Worm (Caenorhabditis elegans): Measurements from ENCODE around the gene Y73B6BL.29.
"Not testable (repeated sequence)": the region's sequence is repeated elsewhere in the genome, so short reads cannot be mapped to it uniquely, and the experiment has no call there.

Y73B6BL.29 gene

DNA sequence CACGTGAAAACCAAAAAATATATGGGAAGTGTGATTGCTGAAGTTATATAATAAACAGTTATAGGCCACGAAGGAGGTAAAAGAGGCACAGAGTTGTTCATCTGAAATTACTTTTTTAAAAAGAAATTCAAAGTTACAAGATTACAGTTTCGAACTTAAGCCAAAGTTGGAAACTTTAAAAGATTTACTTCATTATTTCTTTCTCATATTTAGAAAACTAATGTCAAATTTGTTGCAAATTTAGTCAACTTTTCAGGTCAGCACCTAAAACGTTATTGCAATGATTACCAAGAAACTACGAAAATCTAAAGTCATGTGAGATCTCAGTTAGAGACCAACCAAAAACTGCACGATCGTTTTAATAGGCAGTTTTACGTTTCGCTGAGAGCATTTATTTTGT is 18.1 kb upstream of the Y73B6BL.29 start, which contains the start of gene srv-25:
TSS of gene srv-25 (minus strand) at position 101 of the 400 bp plus-strand sequence.
- TF ChIP-seq cog-1 (tag; optimal IDR thresholded peaks at IDR 0.05): no peak
- no peak for TF ChIP-seq ztf-23 (GFP tag; IDR thresholded peaks at IDR 0.05)
- TF ChIP-seq ref-1 (GFP tag; conservative IDR thresholded peaks at IDR 0.05): no peak
- no peak for TF ChIP-seq med-1 (GFP tag; optimal IDR thresholded peaks at IDR 0.05; ENCODE audit: insufficient read depth)
- no peak for TF ChIP-seq flt-1 (GFP tag; IDR thresholded peaks at IDR 0.05)

DNA sequence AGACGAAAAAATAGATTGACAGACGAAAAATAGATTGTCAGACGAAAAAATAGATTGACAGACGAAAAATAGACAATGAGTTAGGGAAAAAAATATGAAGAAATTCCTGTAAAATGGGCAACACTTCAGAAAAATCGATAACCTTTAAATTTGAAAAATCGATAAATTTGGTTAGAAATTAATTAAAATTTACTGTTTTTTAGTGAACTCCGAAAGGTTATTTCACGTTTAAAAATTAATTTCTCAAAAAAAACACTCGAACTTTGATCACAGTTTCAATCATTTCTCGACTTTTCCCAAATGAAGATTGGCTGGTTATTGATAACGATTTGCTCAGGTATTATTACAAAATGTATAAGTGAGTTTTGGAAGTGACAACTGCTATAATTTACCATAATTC is 14.3 kb upstream of the Y73B6BL.29 start, which contains the start of gene csp-2:
TSS of gene csp-2 (plus strand) at position 301 of the 400 bp plus-strand sequence.
- TF ChIP-seq T22C8.4 (GFP tag; IDR thresholded peaks at IDR 0.05): no peak
- TF ChIP-seq flt-1 (GFP tag; IDR thresholded peaks at IDR 0.05): no peak
- TF ChIP-seq ztf-29 (GFP tag; IDR thresholded peaks at IDR 0.05): no peak
- no peak for TF ChIP-seq klf-2 (GFP tag; conservative IDR thresholded peaks at IDR 0.05)
- no peak for TF ChIP-seq tab-1 (GFP tag; IDR thresholded peaks at IDR 0.05)
- TF ChIP-seq med-1 (GFP tag; optimal IDR thresholded peaks at IDR 0.05; ENCODE audit: insufficient read depth): no peak
- TF ChIP-seq ztf-23 (GFP tag; IDR thresholded peaks at IDR 0.05): no peak
- no peak for TF ChIP-seq cog-1 (tag; optimal IDR thresholded peaks at IDR 0.05)
- no peak for TF ChIP-seq ref-1 (GFP tag; conservative IDR thresholded peaks at IDR 0.05)

DNA sequence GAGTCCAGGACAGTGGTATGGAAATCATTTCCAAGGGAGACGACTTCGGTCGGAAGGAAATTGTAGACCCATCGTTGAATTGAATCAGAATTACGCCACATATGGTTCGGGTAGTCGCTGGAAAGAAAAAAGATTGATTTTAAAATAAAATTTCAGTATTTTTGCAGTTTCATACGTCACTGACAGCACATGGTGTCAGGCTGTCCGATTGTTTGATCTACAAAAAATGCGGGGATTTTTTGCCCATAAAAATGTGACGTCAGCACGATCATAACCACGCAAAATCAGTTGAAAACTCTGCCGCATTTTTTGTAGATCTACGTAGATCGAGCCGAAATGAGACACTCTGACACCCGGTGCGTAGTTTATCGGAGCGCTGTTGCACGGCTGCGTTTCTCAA is 4.4 kb upstream of the Y73B6BL.29 start, which contains the start of gene Y73B6BL.12:
TSS of gene Y73B6BL.12 (minus strand) at position 101 of the 400 bp plus-strand sequence.
- not testable (repeated sequence) for TF ChIP-seq cog-1 (tag; optimal IDR thresholded peaks at IDR 0.05); T22C8.4 (GFP tag; IDR thresholded peaks at IDR 0.05); klf-2 (GFP tag; conservative IDR thresholded peaks at IDR 0.05)

DNA sequence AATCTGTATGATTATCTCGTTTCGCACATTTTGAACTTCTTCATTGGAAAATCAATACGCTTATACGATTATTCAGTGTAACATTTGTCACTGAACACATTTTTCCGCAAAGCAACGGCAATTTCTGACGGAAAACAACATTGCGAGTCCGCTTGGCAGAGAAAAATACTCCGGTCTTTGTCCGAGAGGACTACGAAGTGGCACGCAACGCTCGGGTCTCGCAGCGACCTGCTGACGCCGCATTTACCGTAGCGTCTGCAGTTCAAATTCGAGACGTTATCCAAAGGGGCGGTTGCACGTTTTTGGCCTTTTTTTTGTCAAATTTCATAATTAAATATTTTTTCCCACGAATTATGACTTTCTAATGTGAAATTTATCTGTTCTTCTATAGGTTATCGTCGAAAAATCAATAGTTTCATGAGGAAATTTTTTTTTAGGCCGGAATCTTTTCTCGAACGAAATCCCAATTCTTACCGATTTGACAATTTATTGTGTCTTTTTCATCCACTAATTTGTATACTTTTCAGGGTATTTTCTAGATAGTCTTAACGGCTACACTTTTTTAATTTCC is 2.0 kb downstream of the Y73B6BL.29 start, which contains the start of gene sqd-1:
TSS of gene sqd-1 (plus strand) at position 521 of the 571 bp plus-strand sequence.
- TF ChIP-seq ztf-23 (GFP tag; IDR thresholded peaks at IDR 0.05) (peak; percentile 85), klf-2 (GFP tag; conservative IDR thresholded peaks at IDR 0.05) (no peak), T22C8.4 (GFP tag; IDR thresholded peaks at IDR 0.05) (no peak), tab-1 (GFP tag; IDR thresholded peaks at IDR 0.05) (no peak), ref-1 (GFP tag; conservative IDR thresholded peaks at IDR 0.05) (no peak), med-1 (GFP tag; optimal IDR thresholded peaks at IDR 0.05; ENCODE audit: insufficient read depth) (no peak), ztf-29 (GFP tag; IDR thresholded peaks at IDR 0.05) (no peak), flt-1 (GFP tag; IDR thresholded peaks at IDR 0.05) (peak; percentile 78), cog-1 (tag; optimal IDR thresholded peaks at IDR 0.05) (peak; percentile 60)

DNA sequence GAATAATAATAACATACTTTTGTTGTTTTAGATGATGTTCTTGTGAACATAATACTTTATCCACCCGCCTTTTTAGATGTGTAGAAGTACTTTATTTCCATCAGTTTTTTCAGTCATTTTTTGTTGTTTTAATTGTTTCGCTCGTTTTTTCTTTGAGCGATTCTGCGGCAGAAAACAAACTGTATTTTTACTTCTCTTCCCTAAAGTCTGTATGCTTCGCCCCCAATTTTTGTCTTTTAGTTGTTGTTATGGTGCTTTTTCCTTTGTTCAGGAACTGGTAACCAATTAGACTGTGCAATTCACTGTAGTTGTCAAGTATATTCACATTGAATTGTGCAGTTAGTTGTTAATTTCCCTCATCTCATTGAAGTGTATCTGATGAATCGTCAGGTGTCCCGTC is 4.0 kb downstream of the Y73B6BL.29 start:
- TF ChIP-seq ztf-29 (GFP tag; IDR thresholded peaks at IDR 0.05) (no peak), ref-1 (GFP tag; conservative IDR thresholded peaks at IDR 0.05) (no peak), tab-1 (GFP tag; IDR thresholded peaks at IDR 0.05) (no peak), ztf-23 (GFP tag; IDR thresholded peaks at IDR 0.05) (no peak), flt-1 (GFP tag; IDR thresholded peaks at IDR 0.05) (no peak), med-1 (GFP tag; optimal IDR thresholded peaks at IDR 0.05; ENCODE audit: insufficient read depth) (no peak), T22C8.4 (GFP tag; IDR thresholded peaks at IDR 0.05) (no peak), klf-2 (GFP tag; conservative IDR thresholded peaks at IDR 0.05) (no peak), cog-1 (tag; optimal IDR thresholded peaks at IDR 0.05) (no peak)

DNA sequence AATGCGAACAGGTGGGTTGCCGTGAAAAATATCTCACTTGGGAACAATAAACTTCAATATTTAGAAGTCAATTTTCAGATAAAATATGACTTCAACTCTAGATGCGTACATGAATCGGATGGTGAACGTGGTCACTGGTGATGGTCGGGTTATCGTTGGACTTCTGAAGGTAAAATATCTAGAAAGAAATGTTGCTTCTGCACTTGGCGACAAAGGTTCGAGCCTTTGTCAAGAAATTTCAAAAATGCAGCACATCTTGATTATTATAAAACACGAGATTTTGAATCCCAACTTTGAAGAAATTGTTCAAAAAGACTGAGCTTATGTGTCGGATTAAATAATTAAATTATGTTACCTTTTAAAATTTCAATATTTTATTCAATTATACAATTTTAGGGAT is 4.7 kb downstream of the Y73B6BL.29 start, which contains the start of gene lsm-8:
TSS of gene lsm-8 (plus strand) at position 79 of the 400 bp plus-strand sequence.
- TF ChIP-seq ref-1 (GFP tag; conservative IDR thresholded peaks at IDR 0.05) (no peak), ztf-29 (GFP tag; IDR thresholded peaks at IDR 0.05) (no peak), med-1 (GFP tag; optimal IDR thresholded peaks at IDR 0.05; ENCODE audit: insufficient read depth) (no peak), flt-1 (GFP tag; IDR thresholded peaks at IDR 0.05) (no peak)

DNA sequence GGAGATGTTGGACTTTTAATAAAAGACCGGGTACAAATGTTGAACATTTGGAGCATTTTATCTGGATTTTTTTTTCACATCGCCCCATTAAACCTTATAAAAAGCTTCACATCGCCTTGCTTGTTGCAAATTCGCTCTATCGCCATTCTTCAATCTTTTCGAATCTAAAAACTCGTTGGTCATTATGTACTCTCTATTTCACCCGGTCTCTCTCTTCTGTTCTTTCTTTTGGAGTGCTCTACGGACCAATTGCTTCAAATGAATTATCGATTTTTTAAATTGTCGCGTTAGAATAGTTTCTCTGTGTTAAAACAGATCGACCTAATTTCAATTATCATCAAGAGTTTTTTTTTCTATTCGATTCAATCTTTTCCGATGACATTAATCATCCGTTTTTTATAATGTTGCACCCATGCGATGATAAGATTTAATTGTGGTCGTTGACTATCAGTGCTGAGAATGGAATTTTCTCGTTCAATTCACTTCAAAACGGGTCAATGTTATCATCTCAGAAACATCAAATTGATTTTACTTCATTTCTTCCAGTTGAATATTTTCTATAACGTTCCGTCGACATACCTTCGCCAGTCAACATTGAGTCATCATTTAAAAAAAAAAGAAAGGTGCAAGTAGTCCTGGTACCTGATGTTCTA is 5.8 kb downstream of the Y73B6BL.29 start:
- TF ChIP-seq med-1 (GFP tag; optimal IDR thresholded peaks at IDR 0.05; ENCODE audit: insufficient read depth) (no peak), flt-1 (GFP tag; IDR thresholded peaks at IDR 0.05) (no peak), ztf-23 (GFP tag; IDR thresholded peaks at IDR 0.05) (no peak), cog-1 (tag; optimal IDR thresholded peaks at IDR 0.05) (no peak), tab-1 (GFP tag; IDR thresholded peaks at IDR 0.05) (no peak), klf-2 (GFP tag; conservative IDR thresholded peaks at IDR 0.05) (no peak), T22C8.4 (GFP tag; IDR thresholded peaks at IDR 0.05) (no peak), ref-1 (GFP tag; conservative IDR thresholded peaks at IDR 0.05) (no peak), ztf-29 (GFP tag; IDR thresholded peaks at IDR 0.05) (no peak)

DNA sequence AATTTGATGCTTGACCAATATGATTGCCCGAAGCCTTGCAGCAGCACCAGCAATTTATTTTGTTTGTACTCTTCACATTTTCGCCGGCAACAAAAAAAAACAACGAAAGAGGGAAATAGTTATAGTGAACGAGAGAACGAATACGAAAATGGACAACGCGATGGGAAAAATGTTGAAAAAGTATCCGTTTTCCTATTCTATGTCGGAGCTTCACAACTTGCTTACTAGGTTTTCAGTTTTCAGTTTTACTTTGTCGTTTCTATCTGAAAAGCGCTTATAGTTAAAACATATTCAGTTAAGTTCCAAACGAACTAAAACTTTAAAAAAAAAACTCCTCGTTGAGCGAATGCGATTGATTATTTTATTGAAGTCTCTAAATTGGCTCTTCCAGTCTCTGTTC is 6.5 kb downstream of the Y73B6BL.29 start:
- TF ChIP-seq ztf-29 (GFP tag; IDR thresholded peaks at IDR 0.05) (no peak), flt-1 (GFP tag; IDR thresholded peaks at IDR 0.05) (no peak), ztf-23 (GFP tag; IDR thresholded peaks at IDR 0.05) (no peak), cog-1 (tag; optimal IDR thresholded peaks at IDR 0.05) (no peak), klf-2 (GFP tag; conservative IDR thresholded peaks at IDR 0.05) (no peak), T22C8.4 (GFP tag; IDR thresholded peaks at IDR 0.05) (no peak), med-1 (GFP tag; optimal IDR thresholded peaks at IDR 0.05; ENCODE audit: insufficient read depth) (no peak), ref-1 (GFP tag; conservative IDR thresholded peaks at IDR 0.05) (no peak), tab-1 (GFP tag; IDR thresholded peaks at IDR 0.05) (no peak)

DNA sequence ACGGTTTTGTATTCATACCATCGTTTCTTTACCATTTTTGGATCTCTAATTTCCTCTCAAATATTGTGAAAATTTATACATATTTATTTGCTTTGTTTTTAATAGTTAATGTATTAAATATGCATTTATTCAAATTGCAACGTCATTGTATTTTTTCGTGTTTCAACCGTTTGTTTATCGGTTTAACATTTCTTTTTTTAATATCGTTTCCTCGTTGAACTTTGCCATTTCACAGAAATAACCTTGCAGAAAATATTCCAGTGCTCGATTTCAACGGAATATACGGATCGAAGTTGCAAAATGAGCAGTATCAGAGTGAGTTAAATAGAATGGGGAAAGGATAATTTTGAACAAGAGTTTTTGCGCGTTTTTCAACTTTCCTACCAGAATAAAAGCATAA is 7.6 kb downstream of the Y73B6BL.29 start, which contains the start of gene seu-1:
TSS of gene seu-1 (plus strand) at position 301 of the 400 bp plus-strand sequence.
- TF ChIP-seq ref-1 (GFP tag; conservative IDR thresholded peaks at IDR 0.05) (no peak), T22C8.4 (GFP tag; IDR thresholded peaks at IDR 0.05) (no peak)

DNA sequence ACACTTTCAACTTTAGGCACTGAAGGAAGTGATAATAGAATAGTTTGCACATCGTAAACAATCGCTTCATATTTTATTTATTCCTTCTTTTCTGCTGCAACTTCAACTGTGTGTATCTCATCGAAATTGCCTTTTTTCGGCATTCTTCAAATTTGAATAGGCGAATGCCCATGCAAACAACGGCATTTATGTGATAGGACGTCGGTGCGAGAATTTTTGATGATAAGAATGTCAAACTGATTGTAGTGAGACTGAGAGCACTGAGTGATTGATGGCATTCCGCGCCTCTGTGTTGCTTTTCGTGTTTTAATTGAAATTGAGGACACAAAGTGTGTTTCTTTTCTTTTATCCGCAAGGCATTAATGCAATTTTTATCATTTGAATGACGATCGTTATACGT is 9.1 kb downstream of the Y73B6BL.29 start:
- TF ChIP-seq tab-1 (GFP tag; IDR thresholded peaks at IDR 0.05) (no peak), klf-2 (GFP tag; conservative IDR thresholded peaks at IDR 0.05) (no peak), ztf-29 (GFP tag; IDR thresholded peaks at IDR 0.05) (no peak), cog-1 (tag; optimal IDR thresholded peaks at IDR 0.05) (no peak), ref-1 (GFP tag; conservative IDR thresholded peaks at IDR 0.05) (no peak), med-1 (GFP tag; optimal IDR thresholded peaks at IDR 0.05; ENCODE audit: insufficient read depth) (no peak), ztf-23 (GFP tag; IDR thresholded peaks at IDR 0.05) (no peak), flt-1 (GFP tag; IDR thresholded peaks at IDR 0.05) (no peak), T22C8.4 (GFP tag; IDR thresholded peaks at IDR 0.05) (no peak)

Data from whole organism, midembryonic.